Fruit fly (Drosophila melanogaster) whole organism, pupa: ENCODE data around the gene cpo.

ENCODE experiments used
- CG10348 ChIP-seq: fragments of 200-800 bp; sonication (Bioruptor generic); IDR thresholded peaks from 2 replicates; pipeline ENCODE4 v1.3.6; 2022; ENCODE audit warnings: missing biosample characterization, missing genetic modification characterization
- CG12605 ChIP-seq: fragments of 200-800 bp; sonication (Bioruptor generic); IDR thresholded peaks from 2 replicates; pipeline ENCODE4 v1.3.6; 2022; ENCODE audit warnings: missing biosample characterization, missing genetic modification characterization
- CG14655 ChIP-seq: fragments of 200-800 bp; sonication (Bioruptor generic); optimal IDR thresholded peaks from 3 replicates; lab custom pipeline; 2017; ENCODE audit warnings: mild to moderate bottlenecking, missing biosample characterization, missing genetic modification reagents, missing genetic modification characterization
- CG17806 ChIP-seq: fragments of 200-800 bp; sonication (Bioruptor generic); optimal IDR thresholded peaks from 2 replicates; lab custom pipeline; 2018; ENCODE audit warnings: missing biosample characterization, mild to moderate bottlenecking, missing genetic modification characterization, moderate library complexity
- CG32121 ChIP-seq: fragments of 200-800 bp; sonication (Bioruptor generic); IDR thresholded peaks from 2 replicates; pipeline ENCODE4 v1.3.6; 2022; ENCODE audit warnings: missing biosample characterization, missing genetic modification characterization
- CG34367 ChIP-seq: fragments of 200-800 bp; sonication (Bioruptor generic); optimal IDR thresholded peaks from 2 replicates; lab custom pipeline; 2018; ENCODE audit warnings: missing biosample characterization, mild to moderate bottlenecking, missing genetic modification characterization
- CG4496 ChIP-seq: fragments of 200-800 bp; sonication (Bioruptor generic); IDR thresholded peaks from 3 replicates; pipeline ENCODE4 v1.3.6; 2022; ENCODE audit warnings: missing biosample characterization, missing genetic modification characterization
- CG8301 ChIP-seq: fragments of 200-800 bp; sonication (Bioruptor generic); optimal IDR thresholded peaks from 2 replicates; lab custom pipeline; 2018; ENCODE audit warnings: missing biosample characterization, mild to moderate bottlenecking, missing genetic modification characterization
- CG9948 ChIP-seq: fragments of 200-800 bp; sonication (Bioruptor generic); optimal IDR thresholded peaks from 2 replicates; lab custom pipeline; 2018; ENCODE audit warnings: missing biosample characterization, mild to moderate bottlenecking, missing genetic modification characterization, moderate library complexity
- D1 ChIP-seq: fragments of 200-800 bp; sonication (Bioruptor generic); optimal IDR thresholded peaks from 2 replicates; lab custom pipeline; 2018; ENCODE audit warnings: missing biosample characterization, mild to moderate bottlenecking, missing genetic modification characterization, moderate library complexity
- EcR ChIP-seq: fragments of 200-800 bp; sonication (Bioruptor generic); optimal IDR thresholded peaks from 3 replicates; lab custom pipeline; 2019; ENCODE audit warnings: missing biosample characterization, missing genetic modification characterization, mild to moderate bottlenecking, moderate library complexity, missing genetic modification reagents
- Ets98B ChIP-seq: fragments of 200-800 bp; sonication (Bioruptor generic); IDR thresholded peaks from 2 replicates; pipeline ENCODE4 v1.3.6; 2022; ENCODE audit warnings: missing biosample characterization, missing genetic modification characterization
- Pif1A ChIP-seq: fragments of 200-800 bp; sonication (Bioruptor generic); optimal IDR thresholded peaks from 3 replicates; lab custom pipeline; 2016; ENCODE audit warnings: missing biosample characterization, missing genetic modification characterization
- rn ChIP-seq: fragments of 200-800 bp; sonication (Bioruptor generic); IDR thresholded peaks from 2 replicates; pipeline ENCODE4 v1.3.6; 2022; ENCODE audit warnings: missing biosample characterization, missing genetic modification characterization

dm6 chr3R:18006483-18006882 lies 86.9 kb downstream of the cpo start:
- TF ChIP-seq CG8301 (tag; lab: Kevin White, UChicago), result no peak
- TF ChIP-seq Ets98B (GFP tag; lab: Robert Waterston, UW), result no peak
- no peak for TF ChIP-seq CG9948 (tag; lab: Kevin White, UChicago)
- no peak for TF ChIP-seq D1 (tag; lab: Kevin White, UChicago)
- no peak for TF ChIP-seq CG32121
- TF ChIP-seq rn (GFP tag; lab: Robert Waterston, UW), result no peak
- TF ChIP-seq Pif1A (GFP tag; lab: Kevin White, UChicago), result no peak
- TF ChIP-seq CG12605 (GFP tag; lab: Robert Waterston, UW), result no peak
- no peak for TF ChIP-seq CG17806 (tag; lab: Kevin White, UChicago)
- no peak for TF ChIP-seq CG14655
- no peak for TF ChIP-seq CG34367 (tag; lab: Kevin White, UChicago)
- TF ChIP-seq CG10348 (GFP tag; lab: Robert Waterston, UW), result no peak
- no peak for TF ChIP-seq EcR (GFP tag; lab: Kevin White, UChicago)
- TF ChIP-seq CG4496 (GFP tag; lab: Robert Waterston, UW), result no peak
